Fruit fly (Drosophila melanogaster) whole organism, larva: ENCODE results near the gene CG44290.

Source experiments
- noc ChIP-seq: fragments of 200-800 bp; sonication (Bioruptor generic); optimal IDR thresholded peaks from 3 replicates; lab custom pipeline; 2019; ENCODE audit warnings: missing biosample characterization, mild to moderate bottlenecking, missing genetic modification characterization, moderate library complexity

Gene CG44290

dm6 chr3R:27407049-27407448 is 33.7 kb downstream of the CG44290 start:
- TF ChIP-seq noc (tag; lab: Kevin White, UChicago) = peak; percentile 69
